Fruit fly (Drosophila melanogaster) whole organism, prepupa: Measurements from ENCODE around the gene kuz.

ENCODE experiments used
- CG34406 ChIP-seq: fragments of 200-800 bp; sonication (Bioruptor generic); optimal IDR thresholded peaks from 3 replicates; lab custom pipeline; 2016; ENCODE audit warnings: missing biosample characterization, missing genetic modification characterization
- CG4318 ChIP-seq: fragments of 200-800 bp; sonication (Bioruptor generic); optimal IDR thresholded peaks from 3 replicates; lab custom pipeline; 2017; ENCODE audit warnings: missing biosample characterization, mild to moderate bottlenecking, missing genetic modification characterization
- CG6854 ChIP-seq: fragments of 200-800 bp; sonication (Bioruptor generic); optimal IDR thresholded peaks from 2 replicates; lab custom pipeline; 2017; ENCODE audit warnings: missing biosample characterization, mild to moderate bottlenecking, missing genetic modification characterization

- no peak for TF ChIP-seq CG34406
- no peak for TF ChIP-seq CG6854 (GFP tag; lab: Kevin White, UChicago)
- TF ChIP-seq CG4318: no peak
These were observed 34.8 kb upstream of the kuz start for dm6 chr2L:13514945-13515687.
